Fruit fly (Drosophila melanogaster): Measurements from ENCODE around the gene CG6310.

CG6310 gene

DNA sequence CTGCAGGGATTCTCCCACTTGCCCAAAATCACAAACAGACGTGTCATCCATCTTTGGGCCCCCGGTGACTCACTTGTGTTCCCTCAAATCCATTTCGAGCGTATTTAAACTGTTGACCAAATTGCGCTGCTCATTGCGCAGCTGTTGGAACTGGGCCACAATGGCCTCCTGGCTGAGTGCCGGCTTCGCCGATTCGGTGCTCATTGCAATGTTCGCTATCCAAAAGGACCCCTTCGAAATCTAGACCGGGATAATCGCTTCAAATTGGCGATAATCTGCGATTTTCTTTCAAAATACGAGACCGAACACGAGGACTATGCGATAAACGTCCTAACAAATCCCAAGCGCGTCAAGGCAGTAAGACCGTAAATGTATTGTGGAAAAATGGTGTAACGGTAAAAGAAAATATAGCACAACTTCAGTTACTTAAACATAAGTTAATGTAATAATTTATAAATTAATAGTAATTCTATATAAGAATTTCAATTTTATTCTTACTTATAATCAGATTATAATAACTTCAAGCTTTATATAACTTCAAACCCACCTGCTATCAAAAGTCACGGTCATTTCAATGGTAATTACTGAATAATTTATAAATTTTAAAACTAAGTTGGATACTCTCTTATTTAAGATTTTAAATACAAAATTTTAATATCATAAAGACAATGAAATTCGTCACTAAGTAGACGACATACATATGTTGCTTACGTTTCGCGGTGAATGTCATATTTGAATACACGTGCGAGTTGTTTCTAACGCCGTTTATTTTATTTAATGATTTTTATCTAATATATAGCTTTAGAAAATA is 4.6 kb upstream of the CG6310 start, which contains the start of the genes Pfdn2 and Noc1 (continued):
- TF ChIP-seq Ssrp (tag; optimal IDR thresholded peaks at IDR 0.05) (peak; percentile 70), Fer3 (tag; optimal IDR thresholded peaks at IDR 0.05) (peak; percentile 20), CG4404 (GFP tag; IDR thresholded peaks at IDR 0.05) (0 out of 2 replicates have a peak, but pooled peaks have one; percentile 29), MBD-R2 (GFP tag; IDR thresholded peaks at IDR 0.05) (peak; percentile 34; the same call in 1 of the 2 replicates), Trl (optimal IDR thresholded peaks at IDR 0.05) (no peak), Trl (GFP tag; optimal IDR thresholded peaks at IDR 0.05) (peak; percentile 32), Deaf1 (tag; optimal IDR thresholded peaks at IDR 0.05) (no peak), Opbp (GFP tag; IDR thresholded peaks at IDR 0.05; ENCODE audit: partially characterized antibody) (no peak), danr (GFP tag; IDR thresholded peaks at IDR 0.05) (0 out of 2 replicates have a peak, but pooled peaks have one; percentile 9), CG1603 (tag; optimal IDR thresholded peaks at IDR 0.05) (no peak), CG16815 (GFP tag; optimal IDR thresholded peaks at IDR 0.05) (peak; percentile 26), CG42726 (GFP tag; IDR thresholded peaks at IDR 0.05; ENCODE audit: partially characterized antibody) (no peak), CG14710 (tag; optimal IDR thresholded peaks at IDR 0.05) (peak; percentile 73), CG13296 (GFP tag; optimal IDR thresholded peaks at IDR 0.05) (no peak), Sry-δ (GFP tag; optimal IDR thresholded peaks at IDR 0.05) (no peak), NK7.1 (GFP tag; optimal IDR thresholded peaks at IDR 0.05) (no peak), gro (GFP tag; optimal IDR thresholded peaks at IDR 0.05) (no peak), gt (GFP tag; IDR thresholded peaks at IDR 0.05) (no peak), B-H2 (GFP tag; optimal IDR thresholded peaks at IDR 0.05) (peak; percentile 29), Xrp1 (GFP tag; IDR thresholded peaks at IDR 0.05) (peak; percentile 48; the same call in 1 of the 2 replicates), h (optimal IDR thresholded peaks at IDR 0.05) (no peak), Hr3 (GFP tag; optimal IDR thresholded peaks at IDR 0.05) (peak; percentile 83), cas (GFP tag; IDR thresholded peaks at IDR 0.05) (0 out of 2 replicates have a peak, but pooled peaks have one; percentile 7), CG10366 (GFP tag; IDR thresholded peaks at IDR 0.05) (peak; percentile 50; the same call in 1 of the 2 replicates), prd (optimal IDR thresholded peaks at IDR 0.05) (no peak), prd (GFP tag; IDR thresholded peaks at IDR 0.05) (peak; percentile 67), vvl (GFP tag; IDR thresholded peaks at IDR 0.05) (peak; percentile 26; the same call in 1 of the 2 replicates), Doc3 (GFP tag; IDR thresholded peaks at IDR 0.05; ENCODE audit: partially characterized antibody) (0 out of 3 replicates have a peak, but pooled peaks have one; percentile 35), Oli (tag; optimal IDR thresholded peaks at IDR 0.05) (peak; percentile 41), Med (GFP tag) (peak; percentile 76), tin (GFP tag; optimal IDR thresholded peaks at IDR 0.05) (peak; percentile 23), CG11723 (GFP tag; optimal IDR thresholded peaks at IDR 0.05) (no peak), CG9797 (GFP tag; optimal IDR thresholded peaks at IDR 0.05) (peak; percentile 49), HLH54F (GFP tag; optimal IDR thresholded peaks at IDR 0.05) (no peak), bowl (GFP tag; IDR thresholded peaks at IDR 0.05) (no peak), CG32772 (GFP tag; IDR thresholded peaks at IDR 0.05) (peak; percentile 55), Sox100B (GFP tag; optimal IDR thresholded peaks at IDR 0.05) (no peak), disco-r (GFP tag; optimal IDR thresholded peaks at IDR 0.05) (no peak), CG14014 (GFP tag; IDR thresholded peaks at IDR 0.05) (peak; percentile 43; the same call in 1 of the 2 replicates), lmd (GFP tag; IDR thresholded peaks at IDR 0.05) (peak; percentile 49)

DNA sequence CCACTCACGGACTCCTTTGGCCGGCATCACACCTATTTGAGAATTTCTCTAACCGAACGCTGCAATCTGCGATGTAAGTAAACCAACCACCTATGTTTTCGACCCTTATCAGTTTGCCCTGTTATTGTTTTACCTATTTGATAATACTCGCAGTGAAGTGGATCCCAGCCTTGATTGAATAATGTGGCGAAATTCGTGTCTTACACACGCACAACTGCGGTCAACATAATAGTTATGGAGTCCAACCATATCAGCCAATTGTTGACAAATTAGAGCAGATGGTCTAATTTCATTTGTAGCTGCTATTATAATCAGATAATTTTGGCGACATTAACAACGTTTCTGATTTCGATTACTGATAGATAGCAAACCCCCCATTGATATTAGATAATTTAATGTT is 1.4 kb upstream of the CG6310 start:
- peak; percentile 30 for TF ChIP-seq grn (GFP tag; optimal IDR thresholded peaks at IDR 0.05)
- TF ChIP-seq Six4 (GFP tag; optimal IDR thresholded peaks at IDR 0.05), result no peak
- TF ChIP-seq CG31441 (GFP tag; IDR thresholded peaks at IDR 0.05), result no peak
- no peak for TF ChIP-seq C15 (GFP tag; IDR thresholded peaks at IDR 0.05)
- TF ChIP-seq CG10321 (GFP tag; IDR thresholded peaks at IDR 0.05), result no peak
- TF ChIP-seq CG5180 (GFP tag; optimal IDR thresholded peaks at IDR 0.05), result no peak
- no peak for TF ChIP-seq CG4328 (GFP tag; optimal IDR thresholded peaks at IDR 0.05)
- no peak for TF ChIP-seq HHEX (GFP tag; optimal IDR thresholded peaks at IDR 0.05)
- peak; percentile 18 for TF ChIP-seq Med (GFP tag)
- TF ChIP-seq CG11696 (GFP tag; IDR thresholded peaks at IDR 0.05), result peak; percentile 83
- peak; percentile 79 for TF ChIP-seq exex (tag; optimal IDR thresholded peaks at IDR 0.05)
- TF ChIP-seq mirr (GFP tag; optimal IDR thresholded peaks at IDR 0.05), result peak; percentile 79
- no peak for TF ChIP-seq cg (GFP tag; optimal IDR thresholded peaks at IDR 0.05)
- TF ChIP-seq Gug (GFP tag; IDR thresholded peaks at IDR 0.05), result no peak
